Worm (Caenorhabditis elegans) whole organism, L3 larva: ENCODE data around the gene nhr-282.
A peak's percentile ranks its signal among the peaks of the same experiment; 100 is the strongest.
"Not testable (repeated sequence)": the region's sequence is repeated elsewhere in the genome, so short reads cannot be mapped to it uniquely, and the experiment has no call there.

Experiments
- R02D3.7 ChIP-seq: fragments of 150-350 bp; optimal IDR thresholded peaks from 2 replicates; lab custom pipeline; 2014; ENCODE audit warnings: missing biosample characterization, missing genetic modification characterization
- ZK546.5 ChIP-seq: sonication (generic microtip); optimal IDR thresholded peaks from 2 replicates; lab custom pipeline; 2017; ENCODE audit warnings: missing biosample characterization, missing genetic modification characterization
- aly-2 ChIP-seq: fragments of 150-350 bp; optimal IDR thresholded peaks from 2 replicates; lab custom pipeline; 2014; ENCODE audit warnings: missing biosample characterization, missing genetic modification characterization
- ama-1 ChIP-seq: fragments of 150-350 bp; optimal IDR thresholded peaks from 2 replicates; lab custom pipeline; 2018
- ceh-16 ChIP-seq: sonication (generic microtip); optimal IDR thresholded peaks from 2 replicates; lab custom pipeline; 2017; ENCODE audit warnings: missing biosample characterization, missing genetic modification characterization
- ceh-28 ChIP-seq: fragments of 150-350 bp; optimal IDR thresholded peaks from 2 replicates; lab custom pipeline; 2014; ENCODE audit warnings: missing biosample characterization, missing genetic modification reagents, missing genetic modification characterization
- ceh-82 ChIP-seq: fragments of 150-350 bp; optimal IDR thresholded peaks from 2 replicates; lab custom pipeline; 2014; ENCODE audit warnings: missing biosample characterization, missing genetic modification characterization
- ceh-9 ChIP-seq: sonication (generic microtip); optimal IDR thresholded peaks from 2 replicates; lab custom pipeline; 2018; ENCODE audit warnings: missing biosample characterization, missing genetic modification characterization
- daf-12 ChIP-seq: fragments of 150-350 bp; optimal IDR thresholded peaks from 2 replicates; lab custom pipeline; 2014; ENCODE audit warnings: missing biosample characterization, missing genetic modification reagents, missing genetic modification characterization
- egl-27 ChIP-seq: sonication (generic microtip); optimal IDR thresholded peaks from 4 replicates; lab custom pipeline; 2017; ENCODE audit warnings: missing biosample characterization, missing genetic modification reagents, missing genetic modification characterization
- egl-5 ChIP-seq: fragments of 150-350 bp; optimal IDR thresholded peaks from 2 replicates; lab custom pipeline; 2017; ENCODE audit warnings: missing biosample characterization, missing genetic modification reagents, missing genetic modification characterization, inconsistent platforms
- elt-1 ChIP-seq: fragments of 150-350 bp; optimal IDR thresholded peaks from 2 replicates; lab custom pipeline; 2014; ENCODE audit warnings: missing biosample characterization, missing genetic modification characterization
- elt-2 ChIP-seq: sonication (generic microtip); optimal IDR thresholded peaks from 2 replicates; lab custom pipeline; 2016; ENCODE audit warnings: missing genetic modification reagents, mild to moderate bottlenecking, missing genetic modification characterization, missing compliant biosample characterization
- elt-3 ChIP-seq, 3 experiments: fragments of 150-350 bp in 1 of 3; sonication (generic microtip) in 2 of 3; optimal IDR thresholded peaks; 2 replicates in 2 of 3; 4 replicates in 1 of 3; lab custom pipeline; 2014 to 2017; ENCODE audit warnings: missing biosample characterization in 3 of 3, missing genetic modification characterization in 3 of 3
- eor-1 ChIP-seq, 2 experiments: fragments of 150-350 bp; optimal IDR thresholded peaks; 2 replicates each; lab custom pipeline; 2014 to 2018; ENCODE audit warnings: missing biosample characterization in 2 of 2, missing genetic modification characterization in 2 of 2
- fkh-10 ChIP-seq: sonication (generic microtip); optimal IDR thresholded peaks from 2 replicates; lab custom pipeline; 2017; ENCODE audit warnings: missing biosample characterization, missing genetic modification reagents, missing genetic modification characterization
- fkh-2 ChIP-seq: fragments of 150-350 bp; optimal IDR thresholded peaks from 2 replicates; lab custom pipeline; 2014; ENCODE audit warnings: missing biosample characterization, missing genetic modification reagents, missing genetic modification characterization
- fos-1 ChIP-seq: fragments of 150-350 bp; optimal IDR thresholded peaks from 2 replicates; lab custom pipeline; 2014; ENCODE audit warnings: missing biosample characterization, missing genetic modification characterization
- hmg-11 ChIP-seq: sonication (generic microtip); optimal IDR thresholded peaks from 2 replicates; lab custom pipeline; 2016; ENCODE audit warnings: missing genetic modification characterization, missing compliant biosample characterization
- jun-1 ChIP-seq: fragments of 150-350 bp; optimal IDR thresholded peaks from 2 replicates; lab custom pipeline; 2014; ENCODE audit warnings: missing biosample characterization, missing genetic modification reagents, missing genetic modification characterization
- lin-15B ChIP-seq: fragments of 150-350 bp; optimal IDR thresholded peaks from 2 replicates; lab custom pipeline; 2014; ENCODE audit warnings: missing biosample characterization, missing genetic modification characterization
- lin-39 ChIP-seq: fragments of 150-350 bp; optimal IDR thresholded peaks from 2 replicates; lab custom pipeline; 2018; ENCODE audit warnings: missing biosample characterization, missing genetic modification reagents, missing genetic modification characterization
- lsy-12 ChIP-seq: sonication (generic microtip); optimal IDR thresholded peaks from 2 replicates; lab custom pipeline; 2016; ENCODE audit warnings: mild to moderate bottlenecking, missing genetic modification characterization, missing compliant biosample characterization
- mdl-1 ChIP-seq: fragments of 150-350 bp; optimal IDR thresholded peaks from 2 replicates; lab custom pipeline; 2014; ENCODE audit warnings: missing biosample characterization, missing genetic modification characterization
- mml-1 ChIP-seq: fragments of 150-350 bp; sonication (generic microtip); optimal IDR thresholded peaks from 3 replicates; lab custom pipeline; 2014; ENCODE audit warnings: missing biosample characterization, missing genetic modification characterization
- nfya-1 ChIP-seq: sonication (generic microtip); optimal IDR thresholded peaks from 2 replicates; lab custom pipeline; 2017; ENCODE audit warnings: missing genetic modification characterization, mild to moderate bottlenecking, missing compliant biosample characterization, antibody characterized with exemption, moderate library complexity; ENCODE audit not compliant: insufficient read depth
- nhr-11 ChIP-seq: fragments of 150-350 bp; optimal IDR thresholded peaks from 2 replicates; lab custom pipeline; 2014; ENCODE audit warnings: missing biosample characterization, missing genetic modification characterization
- nhr-12 ChIP-seq: fragments of 150-350 bp; optimal IDR thresholded peaks from 2 replicates; lab custom pipeline; 2014; ENCODE audit warnings: missing biosample characterization, missing genetic modification characterization
- nhr-23 ChIP-seq: fragments of 150-350 bp; optimal IDR thresholded peaks from 2 replicates; lab custom pipeline; 2014; ENCODE audit warnings: missing biosample characterization, missing genetic modification reagents, missing genetic modification characterization
- nhr-237 ChIP-seq: fragments of 150-350 bp; optimal IDR thresholded peaks from 2 replicates; lab custom pipeline; 2014; ENCODE audit warnings: missing biosample characterization, missing genetic modification characterization
- nhr-25 ChIP-seq: sonication (generic microtip); optimal IDR thresholded peaks from 2 replicates; lab custom pipeline; 2017; ENCODE audit warnings: missing biosample characterization, missing genetic modification characterization
- nhr-28 ChIP-seq: fragments of 150-350 bp; optimal IDR thresholded peaks from 2 replicates; lab custom pipeline; 2014; ENCODE audit warnings: missing biosample characterization, missing genetic modification characterization
- nhr-43 ChIP-seq: sonication (generic microtip); optimal IDR thresholded peaks from 2 replicates; lab custom pipeline; 2016; ENCODE audit warnings: mild to moderate bottlenecking, missing genetic modification characterization, missing compliant biosample characterization; ENCODE audit not compliant: poor library complexity, severe bottlenecking
- nhr-67 ChIP-seq: fragments of 150-350 bp; optimal IDR thresholded peaks from 2 replicates; lab custom pipeline; 2014; ENCODE audit warnings: missing biosample characterization, missing genetic modification characterization
- nhr-76 ChIP-seq: fragments of 150-350 bp; sonication (generic microtip); optimal IDR thresholded peaks from 5 replicates; lab custom pipeline; 2014; ENCODE audit warnings: missing biosample characterization, missing genetic modification characterization
- nhr-77 ChIP-seq: fragments of 150-350 bp; optimal IDR thresholded peaks from 2 replicates; lab custom pipeline; 2014; ENCODE audit warnings: missing biosample characterization, missing genetic modification characterization
- pha-4 ChIP-seq: fragments of 150-350 bp; optimal IDR thresholded peaks from 2 replicates; lab custom pipeline; 2014; ENCODE audit warnings: missing biosample characterization, missing genetic modification reagents, missing genetic modification characterization
- pqm-1 ChIP-seq: fragments of 150-350 bp; optimal IDR thresholded peaks from 2 replicates; lab custom pipeline; 2017; ENCODE audit warnings: missing biosample characterization, missing genetic modification characterization, inconsistent platforms
- sea-2 ChIP-seq: fragments of 150-350 bp; sonication (generic microtip); optimal IDR thresholded peaks from 4 replicates; lab custom pipeline; 2014; ENCODE audit warnings: missing biosample characterization, missing genetic modification reagents, missing genetic modification characterization
- skn-1 ChIP-seq: fragments of 150-350 bp; optimal IDR thresholded peaks from 2 replicates; lab custom pipeline; 2014; ENCODE audit warnings: missing biosample characterization, missing genetic modification characterization
- snpc-4 ChIP-seq: fragments of 150-350 bp; optimal IDR thresholded peaks from 2 replicates; lab custom pipeline; 2014; ENCODE audit warnings: missing biosample characterization, missing genetic modification characterization
- tbx-2 ChIP-seq: sonication (generic microtip); optimal IDR thresholded peaks from 2 replicates; lab custom pipeline; 2016; ENCODE audit warnings: mild to moderate bottlenecking, missing genetic modification characterization, missing compliant biosample characterization
- unc-39 ChIP-seq: sonication (generic microtip); optimal IDR thresholded peaks from 4 replicates; lab custom pipeline; 2017; ENCODE audit warnings: missing biosample characterization, missing genetic modification characterization
- unc-62 ChIP-seq: fragments of 150-350 bp; sonication (generic microtip); optimal IDR thresholded peaks from 4 replicates; lab custom pipeline; 2014; ENCODE audit warnings: missing biosample characterization, missing genetic modification reagents, missing genetic modification characterization
- zag-1 ChIP-seq: fragments of 150-350 bp; optimal IDR thresholded peaks from 2 replicates; lab custom pipeline; 2014; ENCODE audit warnings: missing biosample characterization, missing genetic modification characterization
- ztf-11 ChIP-seq: fragments of 150-350 bp; optimal IDR thresholded peaks from 2 replicates; lab custom pipeline; 2014; ENCODE audit warnings: missing biosample characterization, missing genetic modification characterization
- ztf-4 ChIP-seq: fragments of 150-350 bp; optimal IDR thresholded peaks from 2 replicates; lab custom pipeline; 2014; ENCODE audit warnings: missing biosample characterization, missing genetic modification characterization

The nhr-282 gene

ce11 chrV:15811982-15812381 lies at the start of gene nhr-282:
Gene nhr-282, plus strand, starts transcription at chrV:15812282.
- not testable (repeated sequence) for TF ChIP-seq nhr-28, ceh-9, pqm-1 (tag; lab: Kevin White, UChicago)

- TF ChIP-seq fkh-2 (tag; lab: Kevin White, UChicago), result peak; percentile 33
- no peak for TF ChIP-seq unc-62 (GFP tag; lab: Kevin White, UChicago)
- TF ChIP-seq egl-27 (tag; lab: Kevin White, UChicago), result peak; percentile 33
- TF ChIP-seq snpc-4 (tag; lab: Kevin White, UChicago), result peak; percentile 90
- peak; percentile 34 for TF ChIP-seq fkh-10 (GFP tag; lab: Kevin White, UChicago)
- no peak for TF ChIP-seq fos-1 (tag; lab: Kevin White, UChicago)
- peak; percentile 93 for TF ChIP-seq lin-15B (tag; lab: Kevin White, UChicago)
- peak; percentile 85 for TF ChIP-seq nhr-25 (tag; lab: Kevin White, UChicago)
- peak; percentile 87 for TF ChIP-seq R02D3.7 (tag; lab: Kevin White, UChicago)
- peak; percentile 87 for TF ChIP-seq ceh-82 (tag; lab: Kevin White, UChicago)
- TF ChIP-seq nhr-23 (tag; lab: Kevin White, UChicago), result peak; percentile 91
- no peak for TF ChIP-seq elt-3 (tag; optimal IDR thresholded peaks at IDR 0.05; lab: Kevin White, UChicago)
- TF ChIP-seq egl-5 (tag; lab: Kevin White, UChicago), result peak; percentile 80
- peak; percentile 90 for TF ChIP-seq nhr-43 (tag; lab: Kevin White, UChicago)
- TF ChIP-seq nhr-11 (tag; lab: Kevin White, UChicago), result peak; percentile 57
- peak; percentile 89 for TF ChIP-seq nfya-1 (tag; lab: Kevin White, UChicago)
- peak; percentile 82 for TF ChIP-seq hmg-11 (tag; lab: Kevin White, UChicago)
- TF ChIP-seq nhr-76 (tag; lab: Kevin White, UChicago), result no peak
- peak; percentile 94 for TF ChIP-seq pha-4 (tag; lab: Kevin White, UChicago)
- TF ChIP-seq eor-1 (tag; optimal IDR thresholded peaks at IDR 0.05; lab: Kevin White, UChicago), result no peak
- peak; percentile 89 for TF ChIP-seq tbx-2 (tag; lab: Kevin White, UChicago)
- no peak for TF ChIP-seq ztf-11 (tag; lab: Kevin White, UChicago)
- TF ChIP-seq mml-1 (tag; lab: Kevin White, UChicago), result no peak
- peak; percentile 17 for TF ChIP-seq ztf-4 (tag; lab: Kevin White, UChicago)
- peak; percentile 78 for TF ChIP-seq ceh-28 (tag; lab: Kevin White, UChicago)
- peak; percentile 62 for TF ChIP-seq ama-1 (lab: Kevin White, UChicago)
- peak; percentile 51 for TF ChIP-seq zag-1 (tag; lab: Kevin White, UChicago)
- TF ChIP-seq pqm-1 (tag; lab: Kevin White, UChicago), result peak; percentile 54
- peak; percentile 33 for TF ChIP-seq ZK546.5 (tag; lab: Kevin White, UChicago)
- TF ChIP-seq jun-1 (tag; lab: Kevin White, UChicago), result peak; percentile 74
- no peak for TF ChIP-seq nhr-12 (tag; lab: Kevin White, UChicago)
- no peak for TF ChIP-seq ceh-16
- TF ChIP-seq nhr-77, result peak; percentile 80
- no peak for TF ChIP-seq nhr-67 (tag; lab: Kevin White, UChicago)
- no peak for TF ChIP-seq mdl-1 (tag; lab: Kevin White, UChicago)
- no peak for TF ChIP-seq sea-2
- TF ChIP-seq nhr-237, result no peak
- TF ChIP-seq skn-1 (tag; lab: Kevin White, UChicago), result peak; percentile 49
- no peak for TF ChIP-seq nhr-28 (tag; lab: Kevin White, UChicago)
- peak; percentile 26 for TF ChIP-seq elt-1 (tag; lab: Kevin White, UChicago)
- peak; percentile 78 for TF ChIP-seq lsy-12 (tag; lab: Kevin White, UChicago)
- TF ChIP-seq unc-39, result no peak
- TF ChIP-seq ceh-9 (tag; lab: Kevin White, UChicago), result no peak
- peak; percentile 30 for TF ChIP-seq aly-2 (tag; lab: Kevin White, UChicago)
- TF ChIP-seq daf-12 (tag; lab: Kevin White, UChicago), result peak; percentile 32
- TF ChIP-seq lin-39 (tag; lab: Kevin White, UChicago), result peak; percentile 62
- peak; percentile 58 for TF ChIP-seq elt-2 (tag; lab: Kevin White, UChicago)
Measured at ce11 chrV:15766122-15766594, 45.9 kb upstream of the nhr-282 start, which contains the start of the genes haf-3 and F57A10.2. Gene haf-3, minus strand, starts transcription at chrV:15766172. Gene F57A10.2, plus strand, starts transcription at chrV:15766575.
